Worm (Caenorhabditis elegans) whole organism, L2 larva: ENCODE results near the gene F22F7.4.

Source experiments
- alr-1 ChIP-seq: fragments of 150-350 bp; optimal IDR thresholded peaks from 2 replicates; lab custom pipeline; 2014; ENCODE audit warnings: missing biosample characterization, missing genetic modification characterization
- ceh-82 ChIP-seq: fragments of 150-350 bp; optimal IDR thresholded peaks from 2 replicates; lab custom pipeline; 2014; ENCODE audit warnings: missing biosample characterization, missing genetic modification characterization
- lin-39 ChIP-seq: fragments of 150-350 bp; optimal IDR thresholded peaks from 2 replicates; lab custom pipeline; 2014; ENCODE audit warnings: missing biosample characterization, missing genetic modification reagents, missing genetic modification characterization

ce11 chrV:2095204-2095603, 10.7 kb downstream of the F22F7.4 start, which contains the start of gene F36F12.2:
- TF ChIP-seq alr-1 (no peak), ceh-82 (tag; lab: Kevin White, UChicago) (no peak), lin-39 (tag; lab: Kevin White, UChicago) (no peak)
